Worm (Caenorhabditis elegans) whole organism, young adult: ENCODE results near the gene slc-17.4.
A peak's percentile ranks its signal among the peaks of the same experiment; 100 is the strongest.

Experiments used
- B0019.2 ChIP-seq: fragments of 200-800 bp; sonication (Bioruptor generic); conservative IDR thresholded peaks from 2 replicates; pipeline ENCODE4 v1.3.6; 2022; ENCODE audit warnings: missing genetic modification reagents, missing genetic modification characterization, missing compliant biosample characterization
- B0035.1 ChIP-seq: sonication (generic microtip); optimal IDR thresholded peaks from 2 replicates; lab custom pipeline; 2016; ENCODE audit warnings: missing genetic modification characterization, mild to moderate bottlenecking, missing compliant biosample characterization, missing genotype, missing genetic modification reagents
- F10E7.11 ChIP-seq: sonication (generic microtip); optimal IDR thresholded peaks from 2 replicates; lab custom pipeline; 2017; ENCODE audit warnings: mild to moderate bottlenecking, missing genetic modification characterization, moderate library complexity, missing compliant biosample characterization
- F23B12.7 ChIP-seq: sonication (generic microtip); optimal IDR thresholded peaks from 2 replicates; lab custom pipeline; 2017; ENCODE audit warnings: missing genetic modification characterization, mild to moderate bottlenecking, missing compliant biosample characterization, antibody characterized with exemption, moderate library complexity; ENCODE audit not compliant: insufficient read depth
- F33H1.4 ChIP-seq: fragments of 200-800 bp; sonication (Bioruptor generic); IDR thresholded peaks from 2 replicates; pipeline ENCODE4 v1.3.6; 2022; ENCODE audit warnings: missing genetic modification reagents, missing genetic modification characterization, missing compliant biosample characterization
- F39B2.1 ChIP-seq: fragments of 200-800 bp; sonication (Bioruptor generic); IDR thresholded peaks from 2 replicates; pipeline ENCODE4 v1.3.6; 2022; ENCODE audit warnings: missing genetic modification reagents, missing genetic modification characterization, missing compliant biosample characterization
- F49E8.2 ChIP-seq: sonication (generic microtip); optimal IDR thresholded peaks from 3 replicates; lab custom pipeline; 2017; ENCODE audit warnings: missing genetic modification characterization, mild to moderate bottlenecking, missing compliant biosample characterization, antibody characterized with exemption, moderate library complexity; ENCODE audit not compliant: insufficient read depth
- F57A8.1 ChIP-seq: fragments of 200-800 bp; sonication (Bioruptor generic); optimal IDR thresholded peaks from 2 replicates; lab custom pipeline; 2018; ENCODE audit warnings: mild to moderate bottlenecking, missing genetic modification characterization, moderate library complexity, missing compliant biosample characterization
- F57C9.4 ChIP-seq: sonication (generic microtip); optimal IDR thresholded peaks from 2 replicates; lab custom pipeline; 2017; ENCODE audit warnings: mild to moderate bottlenecking, missing genetic modification characterization, missing compliant biosample characterization
- K12H6.12 ChIP-seq: fragments of 200-800 bp; sonication (Bioruptor generic); optimal IDR thresholded peaks from 2 replicates; lab custom pipeline; 2018; ENCODE audit warnings: mild to moderate bottlenecking, missing genetic modification characterization, missing compliant biosample characterization
- T07F8.4 ChIP-seq: sonication (generic microtip); optimal IDR thresholded peaks from 2 replicates; lab custom pipeline; 2016; ENCODE audit warnings: mild to moderate bottlenecking, missing genetic modification characterization, moderate library complexity, missing compliant biosample characterization
- Y53G8AR.9 ChIP-seq: fragments of 200-800 bp; sonication (Bioruptor generic); conservative IDR thresholded peaks from 2 replicates; pipeline ENCODE4 v1.3.6; 2022; ENCODE audit warnings: missing genetic modification reagents, missing genetic modification characterization, missing compliant biosample characterization
- Y56A3A.18 ChIP-seq: fragments of 200-800 bp; sonication (Bioruptor generic); IDR thresholded peaks from 2 replicates; pipeline ENCODE4 v1.3.6; 2022; ENCODE audit warnings: missing genetic modification reagents, missing genetic modification characterization, missing compliant biosample characterization
- Y79H2A.3 ChIP-seq: fragments of 200-800 bp; sonication (Bioruptor generic); conservative IDR thresholded peaks from 2 replicates; pipeline ENCODE4 v1.3.6; 2022; ENCODE audit warnings: missing genetic modification reagents, missing genetic modification characterization, missing compliant biosample characterization
- Y95B8A.8 ChIP-seq: fragments of 200-800 bp; sonication (Bioruptor generic); IDR thresholded peaks from 2 replicates; pipeline ENCODE4 v1.3.6; 2022; ENCODE audit warnings: missing genetic modification reagents, missing genetic modification characterization, missing compliant biosample characterization
- akir-1 ChIP-seq: fragments of 200-800 bp; sonication (Bioruptor generic); optimal IDR thresholded peaks from 2 replicates; lab custom pipeline; 2018; ENCODE audit warnings: mild to moderate bottlenecking, missing genetic modification characterization, moderate library complexity, missing compliant biosample characterization
- attf-3 ChIP-seq: fragments of 200-800 bp; sonication (Bioruptor generic); conservative IDR thresholded peaks from 2 replicates; pipeline ENCODE4 v1.3.6; 2022; ENCODE audit warnings: missing genetic modification reagents, missing genetic modification characterization, missing compliant biosample characterization
- attf-6 ChIP-seq: fragments of 200-800 bp; sonication (Bioruptor generic); IDR thresholded peaks from 2 replicates; pipeline ENCODE4 v1.3.6; 2022; ENCODE audit warnings: missing genetic modification reagents, missing genetic modification characterization, missing compliant biosample characterization
- bed-1 ChIP-seq: fragments of 200-800 bp; sonication (Bioruptor generic); IDR thresholded peaks from 2 replicates; pipeline ENCODE4 v1.3.6; 2022; ENCODE audit warnings: missing genetic modification reagents, missing genetic modification characterization, missing compliant biosample characterization
- ceh-100 ChIP-seq: fragments of 200-800 bp; sonication (Bioruptor generic); IDR thresholded peaks from 2 replicates; pipeline ENCODE4 v1.3.6; 2022; ENCODE audit warnings: missing genetic modification reagents, missing genetic modification characterization, missing compliant biosample characterization
- ceh-58 ChIP-seq: fragments of 200-800 bp; sonication (Bioruptor generic); IDR thresholded peaks from 2 replicates; pipeline ENCODE4 v1.3.6; 2022; ENCODE audit warnings: missing genetic modification characterization, missing compliant biosample characterization
- dox-1 ChIP-seq: fragments of 200-800 bp; sonication (Bioruptor generic); IDR thresholded peaks from 2 replicates; pipeline ENCODE4 v1.3.6; 2022; ENCODE audit warnings: missing genetic modification reagents, missing genetic modification characterization, missing compliant biosample characterization
- egl-18 ChIP-seq: fragments of 200-800 bp; sonication (Bioruptor generic); IDR thresholded peaks from 2 replicates; pipeline ENCODE4 v1.3.6; 2022; ENCODE audit warnings: missing genetic modification reagents, missing genetic modification characterization, missing compliant biosample characterization
- fkh-3 ChIP-seq: sonication (generic microtip); optimal IDR thresholded peaks from 2 replicates; lab custom pipeline; 2016; ENCODE audit warnings: mild to moderate bottlenecking, missing genetic modification characterization, missing compliant biosample characterization
- hlh-12 ChIP-seq: sonication (generic microtip); optimal IDR thresholded peaks from 2 replicates; lab custom pipeline; 2016; ENCODE audit warnings: missing genetic modification characterization, missing compliant biosample characterization
- hlh-26 ChIP-seq: fragments of 200-800 bp; sonication (Bioruptor generic); conservative IDR thresholded peaks from 2 replicates; pipeline ENCODE4 v1.3.6; 2022; ENCODE audit warnings: missing genetic modification reagents, missing genetic modification characterization, missing compliant biosample characterization
- hsf-1 ChIP-seq: fragments of 200-800 bp; sonication (Bioruptor generic); IDR thresholded peaks from 2 replicates; pipeline ENCODE4 v1.3.6; 2022; ENCODE audit warnings: missing genetic modification reagents, missing genetic modification characterization, missing compliant biosample characterization
- let-526 ChIP-seq: fragments of 200-800 bp; sonication (Bioruptor generic); IDR thresholded peaks from 2 replicates; pipeline ENCODE4 v1.3.6; 2022; ENCODE audit warnings: missing genetic modification reagents, missing genetic modification characterization, missing compliant biosample characterization
- let-607 ChIP-seq, 2 experiments: fragments of 200-800 bp in 1 of 2; sonication (Bioruptor generic) in 1 of 2; sonication (generic microtip) in 1 of 2; optimal IDR thresholded peaks; 2 replicates each; lab custom pipeline; 2016 to 2018; ENCODE audit warnings: mild to moderate bottlenecking in 2 of 2, missing compliant biosample characterization in 2 of 2, missing genetic modification characterization in 2 of 2, moderate library complexity in 2 of 2, missing genotype in 1 of 2
- lir-1 ChIP-seq: fragments of 200-800 bp; sonication (Bioruptor generic); conservative IDR thresholded peaks from 2 replicates; pipeline ENCODE4 v1.3.6; 2022; ENCODE audit warnings: missing genetic modification reagents, missing genetic modification characterization, missing compliant biosample characterization
- mcd-1 ChIP-seq: fragments of 200-800 bp; sonication (Bioruptor generic); IDR thresholded peaks from 2 replicates; pipeline ENCODE4 v1.3.6; 2022; ENCODE audit warnings: missing genetic modification reagents, missing genetic modification characterization, missing compliant biosample characterization
- mes-4 ChIP-seq: sonication (generic microtip); optimal IDR thresholded peaks from 2 replicates; lab custom pipeline; 2016; ENCODE audit warnings: missing genotype, missing genetic modification characterization, missing compliant biosample characterization
- nfya-2 ChIP-seq: fragments of 200-800 bp; sonication (Bioruptor generic); IDR thresholded peaks from 2 replicates; pipeline ENCODE4 v1.3.6; 2022; ENCODE audit warnings: missing genetic modification reagents, missing genetic modification characterization, missing compliant biosample characterization
- nhr-120 ChIP-seq: fragments of 200-800 bp; sonication (Bioruptor generic); IDR thresholded peaks from 2 replicates; pipeline ENCODE4 v1.3.6; 2022; ENCODE audit warnings: missing genetic modification characterization, missing compliant biosample characterization
- nhr-80 ChIP-seq: sonication (generic microtip); optimal IDR thresholded peaks from 2 replicates; lab custom pipeline; 2016; ENCODE audit warnings: missing genetic modification characterization, missing compliant biosample characterization
- nhr-90 ChIP-seq: sonication (generic microtip); optimal IDR thresholded peaks from 2 replicates; lab custom pipeline; 2016; ENCODE audit warnings: missing genotype, mild to moderate bottlenecking, missing genetic modification characterization, missing compliant biosample characterization
- pbrm-1 ChIP-seq: fragments of 200-800 bp; sonication (Bioruptor generic); IDR thresholded peaks from 2 replicates; pipeline ENCODE4 v1.3.6; 2022; ENCODE audit warnings: missing genetic modification reagents, missing genetic modification characterization, missing compliant biosample characterization
- pha-4 ChIP-seq: fragments of 150-350 bp; sonication (generic microtip); optimal IDR thresholded peaks from 2 replicates; lab custom pipeline; 2014; ENCODE audit warnings: missing biosample characterization, missing genetic modification reagents, missing genetic modification characterization
- repo-1 ChIP-seq: sonication (generic microtip); optimal IDR thresholded peaks from 2 replicates; lab custom pipeline; 2017; ENCODE audit warnings: mild to moderate bottlenecking, missing genetic modification characterization, missing compliant biosample characterization
- snpc-1.1 ChIP-seq: sonication (generic microtip); optimal IDR thresholded peaks from 2 replicates; lab custom pipeline; 2017; ENCODE audit warnings: missing genetic modification characterization, mild to moderate bottlenecking, missing compliant biosample characterization, antibody characterized with exemption, moderate library complexity, missing genotype, missing genetic modification reagents; ENCODE audit not compliant: insufficient read depth
- somi-1 ChIP-seq: fragments of 200-800 bp; sonication (Bioruptor generic); optimal IDR thresholded peaks from 2 replicates; lab custom pipeline; 2018; ENCODE audit warnings: mild to moderate bottlenecking, missing genetic modification characterization, missing compliant biosample characterization
- sptf-2 ChIP-seq: fragments of 200-800 bp; sonication (Bioruptor generic); optimal IDR thresholded peaks from 2 replicates; lab custom pipeline; 2018; ENCODE audit warnings: mild to moderate bottlenecking, missing genetic modification characterization, missing compliant biosample characterization
- tbp1 ChIP-seq: fragments of 200-800 bp; sonication (Bioruptor generic); optimal IDR thresholded peaks from 2 replicates; lab custom pipeline; 2018; ENCODE audit warnings: mild to moderate bottlenecking, missing genetic modification characterization, missing compliant biosample characterization
- unc-130 ChIP-seq: sonication (generic microtip); optimal IDR thresholded peaks from 2 replicates; lab custom pipeline; 2016; ENCODE audit warnings: missing genetic modification reagents, missing genetic modification characterization, missing compliant biosample characterization
- unc-62 ChIP-seq: fragments of 150-350 bp; optimal IDR thresholded peaks from 2 replicates; lab custom pipeline; 2014; ENCODE audit warnings: missing biosample characterization, missing genetic modification reagents, missing genetic modification characterization
- xnd-1 ChIP-seq: sonication (generic microtip); optimal IDR thresholded peaks from 2 replicates; lab custom pipeline; 2016; ENCODE audit warnings: missing genotype, missing genetic modification reagents, missing genetic modification characterization, missing compliant biosample characterization
- zim-3 ChIP-seq: sonication (generic microtip); optimal IDR thresholded peaks from 2 replicates; lab custom pipeline; 2017; ENCODE audit warnings: mild to moderate bottlenecking, missing genetic modification characterization, moderate library complexity, missing compliant biosample characterization
- ztf-18 ChIP-seq: sonication (generic microtip); optimal IDR thresholded peaks from 2 replicates; lab custom pipeline; 2016; ENCODE audit warnings: missing genotype, mild to moderate bottlenecking, missing genetic modification characterization, missing compliant biosample characterization
- ztf-3 ChIP-seq: fragments of 200-800 bp; sonication (Bioruptor generic); optimal IDR thresholded peaks from 2 replicates; lab custom pipeline; 2018; ENCODE audit warnings: mild to moderate bottlenecking, missing genetic modification characterization, missing compliant biosample characterization

slc-17.4 gene

DNA sequence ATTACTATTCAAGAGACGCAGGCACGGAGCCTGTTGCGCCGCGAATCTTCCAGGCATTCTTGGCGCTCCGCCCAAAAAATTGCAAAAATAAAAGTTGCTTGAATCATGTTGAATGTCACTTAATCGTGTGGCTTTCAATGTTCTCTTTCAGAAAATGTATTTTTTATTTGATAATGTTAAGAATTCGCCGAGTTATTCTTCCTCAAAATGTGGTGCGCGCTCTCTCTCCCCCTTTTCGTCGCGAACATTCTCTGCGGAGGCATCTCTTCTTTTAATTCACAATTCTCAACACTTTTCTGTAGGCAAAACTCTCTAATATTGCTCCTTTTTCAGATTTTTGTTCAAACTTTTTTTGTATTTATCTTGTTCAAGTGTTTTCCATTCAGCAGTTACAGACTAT, 13.2 kb downstream of the slc-17.4 start:
- TF ChIP-seq let-607 (tag; optimal IDR thresholded peaks at IDR 0.05; lab: Kevin White, UChicago) (peak; percentile 82 to 91), xnd-1 (peak; percentile 57), Y79H2A.3 (GFP tag; lab: Robert Waterston, UW) (peak; percentile 92), akir-1 (GFP tag; lab: Kevin White, UChicago) (peak; percentile 1), nhr-120 (GFP tag; lab: Robert Waterston, UW) (no peak), F10E7.11 (tag; lab: Kevin White, UChicago) (peak; percentile 81), T07F8.4 (tag; lab: Kevin White, UChicago) (no peak), ztf-3 (GFP tag; lab: Kevin White, UChicago) (peak; percentile 96), snpc-1.1 (tag; lab: Kevin White, UChicago) (no peak), Y95B8A.8 (peak; percentile 94), sptf-2 (GFP tag; lab: Kevin White, UChicago) (no peak), tbp1 (peak; percentile 80), let-526 (GFP tag; lab: Robert Waterston, UW) (peak; percentile 98), attf-6 (GFP tag; lab: Robert Waterston, UW) (peak; percentile 90), nhr-80 (peak; percentile 49), B0035.1 (tag; lab: Kevin White, UChicago) (peak; percentile 91), unc-62 (GFP tag; lab: Kevin White, UChicago) (no peak), F23B12.7 (tag; lab: Kevin White, UChicago) (no peak), hsf-1 (GFP tag; lab: Robert Waterston, UW) (peak; percentile 100), mes-4 (tag; lab: Kevin White, UChicago) (no peak), Y56A3A.18 (GFP tag; lab: Robert Waterston, UW) (0 out of 2 replicates have a peak, but pooled peaks have one; percentile 38), F57C9.4 (no peak), K12H6.12 (tag; lab: Kevin White, UChicago) (peak; percentile 99), repo-1 (peak; percentile 97), ceh-58 (GFP tag; lab: Robert Waterston, UW) (no peak), nfya-2 (GFP tag; lab: Robert Waterston, UW) (no peak), attf-3 (GFP tag; lab: Robert Waterston, UW) (peak; percentile 74), hlh-26 (GFP tag; lab: Robert Waterston, UW) (no peak), B0019.2 (GFP tag; lab: Robert Waterston, UW) (peak; percentile 80), ceh-100 (GFP tag; lab: Robert Waterston, UW) (peak; percentile 81), dox-1 (GFP tag; lab: Robert Waterston, UW) (peak; percentile 96), F33H1.4 (GFP tag; lab: Robert Waterston, UW) (peak; percentile 73), Y53G8AR.9 (GFP tag; lab: Robert Waterston, UW) (peak; percentile 97), mcd-1 (GFP tag; lab: Robert Waterston, UW) (peak; percentile 92), F57A8.1 (GFP tag; lab: Kevin White, UChicago) (no peak), F39B2.1 (GFP tag; lab: Robert Waterston, UW) (no peak), nhr-90 (peak; percentile 64), lir-1 (GFP tag; lab: Robert Waterston, UW) (peak; percentile 96), egl-18 (GFP tag; lab: Robert Waterston, UW) (peak; percentile 88), F49E8.2 (peak; percentile 88), fkh-3 (tag; lab: Kevin White, UChicago) (no peak), somi-1 (GFP tag; lab: Kevin White, UChicago) (peak; percentile 98), bed-1 (GFP tag; lab: Robert Waterston, UW) (no peak), unc-130 (peak; percentile 83), hlh-12 (tag; lab: Kevin White, UChicago) (no peak), pbrm-1 (GFP tag; lab: Robert Waterston, UW) (peak; percentile 98), zim-3 (peak; percentile 95), ztf-18 (peak; percentile 78), pha-4 (tag; lab: Kevin White, UChicago) (peak; percentile 97)
